Fruit fly (Drosophila melanogaster) whole organism, prepupa: ENCODE data around the gene plh.

Experiments
- Blimp-1 ChIP-seq: fragments of 200-800 bp; sonication (Bioruptor generic); optimal IDR thresholded peaks from 3 replicates; lab custom pipeline; 2017; ENCODE audit warnings: missing biosample characterization, missing genetic modification characterization, mild to moderate bottlenecking, moderate library complexity, missing genetic modification reagents
- CG11902 ChIP-seq: fragments of 200-800 bp; sonication (Bioruptor generic); optimal IDR thresholded peaks from 3 replicates; lab custom pipeline; 2016; ENCODE audit warnings: missing biosample characterization, missing genetic modification characterization
- CG15336 ChIP-seq: fragments of 200-800 bp; sonication (Bioruptor generic); IDR thresholded peaks from 2 replicates; pipeline ENCODE4 v1.3.6; 2022; ENCODE audit warnings: missing biosample characterization, missing genetic modification characterization
- CG16779 ChIP-seq: fragments of 200-800 bp; sonication (Bioruptor generic); optimal IDR thresholded peaks from 3 replicates; lab custom pipeline; 2017; ENCODE audit warnings: missing biosample characterization, mild to moderate bottlenecking, missing genetic modification characterization
- CG3032 ChIP-seq: fragments of 200-800 bp; optimal IDR thresholded peaks from 2 replicates; lab custom pipeline; 2019; ENCODE audit warnings: missing biosample characterization, mild to moderate bottlenecking, missing genetic modification characterization, moderate library complexity
- CG32006 ChIP-seq: fragments of 200-800 bp; sonication (Bioruptor generic); optimal IDR thresholded peaks from 3 replicates; lab custom pipeline; 2017; ENCODE audit warnings: missing biosample characterization, mild to moderate bottlenecking, missing genetic modification characterization
- CG34406 ChIP-seq: fragments of 200-800 bp; sonication (Bioruptor generic); optimal IDR thresholded peaks from 3 replicates; lab custom pipeline; 2016; ENCODE audit warnings: missing biosample characterization, missing genetic modification characterization
- CG3919 ChIP-seq: fragments of 200-800 bp; sonication (Bioruptor generic); optimal IDR thresholded peaks from 3 replicates; lab custom pipeline; 2016; ENCODE audit warnings: missing biosample characterization, missing genetic modification characterization
- CG4318 ChIP-seq: fragments of 200-800 bp; sonication (Bioruptor generic); optimal IDR thresholded peaks from 3 replicates; lab custom pipeline; 2017; ENCODE audit warnings: missing biosample characterization, mild to moderate bottlenecking, missing genetic modification characterization
- CG6163 ChIP-seq: fragments of 200-800 bp; sonication (Bioruptor generic); IDR thresholded peaks from 3 replicates; pipeline ENCODE4 v1.3.6; 2022; ENCODE audit warnings: missing biosample characterization, missing genetic modification characterization
- CG6276 ChIP-seq: fragments of 200-800 bp; sonication (Bioruptor generic); optimal IDR thresholded peaks from 2 replicates; lab custom pipeline; 2017; ENCODE audit warnings: missing biosample characterization, mild to moderate bottlenecking, missing genetic modification characterization
- CG6808 ChIP-seq: fragments of 200-800 bp; sonication (Bioruptor generic); optimal IDR thresholded peaks from 3 replicates; lab custom pipeline; 2017; ENCODE audit warnings: missing biosample characterization, missing genetic modification characterization, mild to moderate bottlenecking, moderate library complexity, missing genetic modification reagents
- CG6854 ChIP-seq: fragments of 200-800 bp; sonication (Bioruptor generic); optimal IDR thresholded peaks from 2 replicates; lab custom pipeline; 2017; ENCODE audit warnings: missing biosample characterization, mild to moderate bottlenecking, missing genetic modification characterization
- CG8119 ChIP-seq: fragments of 200-800 bp; sonication (Bioruptor generic); IDR thresholded peaks from 3 replicates; pipeline ENCODE4 v1.3.6; 2022; ENCODE audit warnings: missing biosample characterization, missing genetic modification characterization
- CG9139 ChIP-seq: fragments of 200-800 bp; sonication (Bioruptor generic); optimal IDR thresholded peaks from 3 replicates; lab custom pipeline; 2017; ENCODE audit warnings: missing biosample characterization, mild to moderate bottlenecking, missing genetic modification characterization
- Eip78C ChIP-seq: fragments of 200-800 bp; sonication (Bioruptor generic); peaks from one replicate; lab custom pipeline; 2016; ENCODE audit warnings: missing biosample characterization, missing genetic modification characterization
- Hr38 ChIP-seq: sonication (Bioruptor generic); optimal IDR thresholded peaks from 2 replicates; lab custom pipeline; 2016; ENCODE audit warnings: missing biosample characterization, missing genetic modification characterization
- Hr4 ChIP-seq: fragments of 200-800 bp; sonication (Bioruptor generic); optimal IDR thresholded peaks from 3 replicates; lab custom pipeline; 2016; ENCODE audit warnings: missing biosample characterization, missing genetic modification characterization
- Met ChIP-seq: fragments of 200-800 bp; sonication (Bioruptor generic); optimal IDR thresholded peaks from 3 replicates; lab custom pipeline; 2016; ENCODE audit warnings: missing biosample characterization, missing genetic modification characterization
- OdsH ChIP-seq: fragments of 200-800 bp; sonication (Bioruptor generic); optimal IDR thresholded peaks from 3 replicates; lab custom pipeline; 2016; ENCODE audit warnings: missing biosample characterization, missing genetic modification characterization
- Sox14 ChIP-seq: fragments of 200-800 bp; sonication (Bioruptor generic); optimal IDR thresholded peaks from 3 replicates; lab custom pipeline; 2016; ENCODE audit warnings: missing biosample characterization, missing genetic modification characterization
- Sox15 ChIP-seq: fragments of 200-800 bp; sonication (Bioruptor generic); optimal IDR thresholded peaks from 3 replicates; lab custom pipeline; 2016; ENCODE audit warnings: missing biosample characterization, missing genetic modification characterization
- achi ChIP-seq: fragments of 200-800 bp; sonication (Bioruptor generic); optimal IDR thresholded peaks from 3 replicates; lab custom pipeline; 2016; ENCODE audit warnings: missing biosample characterization, missing genetic modification characterization
- acj6 ChIP-seq: fragments of 200-800 bp; sonication (Bioruptor generic); optimal IDR thresholded peaks from 3 replicates; lab custom pipeline; 2016; ENCODE audit warnings: missing biosample characterization, missing genetic modification characterization
- dac ChIP-seq: fragments of 200-800 bp; sonication (Bioruptor generic); optimal IDR thresholded peaks from 2 replicates; lab custom pipeline; 2017; ENCODE audit warnings: missing biosample characterization, mild to moderate bottlenecking, missing genetic modification characterization
- dsx ChIP-seq: fragments of 200-800 bp; optimal IDR thresholded peaks from 3 replicates; lab custom pipeline; 2019; ENCODE audit warnings: missing biosample characterization, mild to moderate bottlenecking, missing genetic modification characterization, moderate library complexity; ENCODE audit not compliant: poor library complexity, severe bottlenecking
- esn ChIP-seq: fragments of 200-800 bp; sonication (Bioruptor generic); optimal IDR thresholded peaks from 2 replicates; lab custom pipeline; 2016; ENCODE audit warnings: missing biosample characterization, mild to moderate bottlenecking, missing genetic modification characterization, moderate library complexity
- fd59A ChIP-seq: fragments of 200-800 bp; sonication (Bioruptor generic); optimal IDR thresholded peaks from 2 replicates; lab custom pipeline; 2017; ENCODE audit warnings: missing biosample characterization, mild to moderate bottlenecking, missing genetic modification characterization, missing genetic modification reagents
- fd85E ChIP-seq: fragments of 200-800 bp; sonication (Bioruptor generic); optimal IDR thresholded peaks from 3 replicates; lab custom pipeline; 2016; ENCODE audit warnings: missing biosample characterization, missing genetic modification characterization
- fkh ChIP-seq: fragments of 200-800 bp; sonication (Bioruptor generic); optimal IDR thresholded peaks from 3 replicates; lab custom pipeline; 2017; ENCODE audit warnings: missing biosample characterization, mild to moderate bottlenecking, missing genetic modification characterization, moderate library complexity
- net ChIP-seq: fragments of 200-800 bp; sonication (Bioruptor generic); optimal IDR thresholded peaks from 3 replicates; lab custom pipeline; 2016; ENCODE audit warnings: missing biosample characterization, missing genetic modification characterization
- pdm3 ChIP-seq: fragments of 200-800 bp; sonication (Bioruptor generic); optimal IDR thresholded peaks from 3 replicates; lab custom pipeline; 2016; ENCODE audit warnings: missing biosample characterization, missing genetic modification characterization
- spab ChIP-seq: fragments of 200-800 bp; sonication (Bioruptor generic); optimal IDR thresholded peaks from 2 replicates; lab custom pipeline; 2017; ENCODE audit warnings: missing biosample characterization, mild to moderate bottlenecking, missing genetic modification characterization, missing genetic modification reagents
- svp ChIP-seq: fragments of 200-800 bp; sonication (Bioruptor generic); peaks from one replicate; lab custom pipeline; 2016; ENCODE audit warnings: missing biosample characterization, missing genetic modification characterization

The plh gene

DNA sequence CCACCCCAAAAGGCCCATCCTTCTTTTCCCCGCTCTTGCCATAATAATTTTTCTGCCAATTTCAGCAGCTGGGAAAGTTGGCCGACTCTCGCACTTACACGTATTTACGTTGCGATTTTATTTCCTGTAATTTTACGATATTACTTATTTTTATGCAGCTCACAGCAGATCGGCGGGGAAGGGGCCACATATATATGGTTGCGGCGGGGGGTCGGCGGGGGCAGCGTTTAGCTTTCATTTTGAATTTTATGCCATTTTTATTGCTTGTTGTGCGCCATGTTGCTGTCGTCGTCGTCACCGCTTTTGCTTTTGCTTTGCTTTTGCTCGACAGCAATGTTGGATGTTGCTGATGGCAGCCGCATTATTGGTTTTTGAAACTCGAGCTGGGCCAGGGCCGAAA lies 3.9 kb upstream of the plh start:
- TF ChIP-seq pdm3 (no peak), CG9139 (GFP tag; lab: Kevin White, UChicago) (no peak), fd59A (GFP tag; lab: Kevin White, UChicago) (no peak), Blimp-1 (GFP tag; lab: Kevin White, UChicago) (no peak), CG4318 (GFP tag; lab: Kevin White, UChicago) (no peak), esn (no peak), CG6854 (GFP tag; lab: Kevin White, UChicago) (peak; percentile 16), dac (no peak), fkh (GFP tag; lab: Kevin White, UChicago) (no peak), acj6 (GFP tag; lab: Kevin White, UChicago) (no peak), CG6276 (GFP tag; lab: Kevin White, UChicago) (peak; percentile 60)

DNA sequence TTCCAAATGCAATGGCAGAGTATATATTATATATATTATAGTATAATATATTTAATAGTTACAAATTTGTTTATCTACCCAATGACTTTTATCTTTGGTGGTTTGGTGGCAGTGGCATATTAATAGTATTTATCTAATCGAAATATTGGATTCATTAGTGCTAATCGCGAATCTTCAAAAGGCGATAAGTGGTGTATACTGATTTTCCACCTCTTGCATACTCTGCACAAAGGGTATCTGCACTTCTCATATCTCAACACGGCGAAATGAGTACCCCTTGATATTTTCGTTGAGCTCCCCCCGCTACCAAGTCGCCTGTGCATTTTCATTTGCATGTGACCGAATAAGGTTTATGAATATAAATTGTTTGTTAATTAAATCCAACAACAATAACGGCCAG lies 2.7 kb upstream of the plh start:
- TF ChIP-seq CG32006, result peak; percentile 59
- TF ChIP-seq achi, result no peak
- TF ChIP-seq Eip78C (GFP tag; lab: Kevin White, UChicago), result peak; percentile 61
- TF ChIP-seq CG3919 (GFP tag; lab: Kevin White, UChicago), result peak; percentile 4
- peak; percentile 15 for TF ChIP-seq acj6 (GFP tag; lab: Kevin White, UChicago)
- peak; percentile 54; the same call in 1 of the 2 replicates for TF ChIP-seq CG15336 (GFP tag; lab: Robert Waterston, UW)
- TF ChIP-seq OdsH (GFP tag; lab: Kevin White, UChicago), result peak; percentile 25
- TF ChIP-seq esn, result peak; percentile 1
- TF ChIP-seq svp (GFP tag; lab: Kevin White, UChicago), result no peak
- TF ChIP-seq CG4318 (GFP tag; lab: Kevin White, UChicago), result peak; percentile 21
- peak; percentile 15 for TF ChIP-seq CG6276 (GFP tag; lab: Kevin White, UChicago)
- no peak for TF ChIP-seq spab (GFP tag; lab: Kevin White, UChicago)
- TF ChIP-seq CG9139 (GFP tag; lab: Kevin White, UChicago), result no peak
- peak; percentile 1 for TF ChIP-seq Sox14 (GFP tag; lab: Kevin White, UChicago)
- TF ChIP-seq CG6808 (GFP tag; lab: Kevin White, UChicago), result no peak
- peak; percentile 36 for TF ChIP-seq Hr4 (GFP tag; lab: Kevin White, UChicago)
- no peak for TF ChIP-seq Met (GFP tag; lab: Kevin White, UChicago)
- TF ChIP-seq CG6163 (GFP tag; lab: Robert Waterston, UW), result 0 out of 3 replicates have a peak, but pooled peaks have one; percentile 37
- no peak for TF ChIP-seq CG8119 (GFP tag; lab: Robert Waterston, UW)
- no peak for TF ChIP-seq net (GFP tag; lab: Kevin White, UChicago)
- no peak for TF ChIP-seq CG11902 (GFP tag; lab: Kevin White, UChicago)
- peak; percentile 23 for TF ChIP-seq dac

DNA sequence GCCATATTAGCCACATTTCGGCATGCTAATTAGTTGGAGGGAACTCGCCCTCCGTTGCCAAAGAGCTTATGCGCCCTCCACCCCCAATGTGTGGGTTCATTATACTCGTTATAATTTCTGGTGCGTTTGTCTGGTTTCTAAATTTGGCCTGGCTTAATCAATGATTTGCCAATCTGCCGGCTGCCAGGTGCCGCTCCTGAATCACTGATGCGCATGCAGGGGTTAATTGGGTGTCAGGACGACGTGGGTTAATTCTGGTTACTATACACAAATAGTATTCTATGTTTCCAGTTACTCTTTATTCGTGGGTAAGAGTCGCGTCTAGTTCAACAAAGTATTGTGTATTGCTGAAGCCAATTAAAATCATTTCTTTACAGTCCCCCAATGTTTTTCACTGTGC lies 1.8 kb upstream of the plh start:
- TF ChIP-seq svp (GFP tag; lab: Kevin White, UChicago) (peak; percentile 44), Eip78C (GFP tag; lab: Kevin White, UChicago) (peak; percentile 51), CG3032 (tag; lab: Kevin White, UChicago) (no peak)

DNA sequence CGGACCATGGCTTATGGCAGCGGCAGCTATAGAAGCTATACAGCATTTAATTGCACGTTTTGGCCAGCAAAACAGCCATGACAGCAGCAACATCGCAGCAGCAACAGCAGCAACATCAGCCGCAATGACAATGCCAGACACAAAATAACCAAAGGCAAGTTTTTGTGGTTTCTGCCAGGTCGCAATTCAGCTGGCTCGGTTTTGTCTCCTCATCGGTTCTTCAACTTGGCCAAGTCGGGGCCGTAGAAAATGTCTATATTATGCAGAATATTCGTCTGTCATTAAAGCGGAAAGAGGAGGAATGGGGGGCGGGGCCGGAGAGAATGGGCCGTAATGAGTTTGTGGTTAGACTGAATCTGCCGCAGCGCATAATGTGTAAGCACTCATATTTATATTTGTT lies 1.1 kb upstream of the plh start:
- TF ChIP-seq dsx (GFP tag; lab: Kevin White, UChicago) (peak; percentile 20), pdm3 (no peak), Hr38 (GFP tag; lab: Kevin White, UChicago) (no peak), CG4318 (GFP tag; lab: Kevin White, UChicago) (no peak), Sox15 (no peak), fd85E (GFP tag; lab: Kevin White, UChicago) (no peak), CG16779 (tag; lab: Kevin White, UChicago) (no peak), CG34406 (GFP tag; lab: Kevin White, UChicago) (no peak)
